Worm (Caenorhabditis elegans) whole organism, late embryonic: Measurements from ENCODE around the gene str-16.

Source experiments
- T23F11.4 ChIP-seq: fragments of 200-800 bp; sonication (Bioruptor generic); optimal IDR thresholded peaks from 2 replicates; lab custom pipeline; 2018; ENCODE audit warnings: mild to moderate bottlenecking, missing genetic modification characterization, missing compliant biosample characterization
- ama-1 ChIP-seq: fragments of 150-350 bp; optimal IDR thresholded peaks from 2 replicates; lab custom pipeline; 2014
- ceh-14 ChIP-seq: sonication (generic microtip); optimal IDR thresholded peaks from 2 replicates; lab custom pipeline; 2016; ENCODE audit warnings: missing genotype, missing genetic modification characterization, missing compliant biosample characterization
- ceh-6 ChIP-seq: fragments of 200-800 bp; sonication (Bioruptor generic); optimal IDR thresholded peaks from 2 replicates; lab custom pipeline; 2018; ENCODE audit warnings: mild to moderate bottlenecking, missing genetic modification characterization, missing compliant biosample characterization
- nhr-11 ChIP-seq: fragments of 150-350 bp; optimal IDR thresholded peaks from 2 replicates; lab custom pipeline; 2014; ENCODE audit warnings: missing biosample characterization, missing genetic modification characterization
- pat-9 ChIP-seq: fragments of 200-800 bp; sonication (Bioruptor generic); optimal IDR thresholded peaks from 2 replicates; lab custom pipeline; 2018; ENCODE audit warnings: mild to moderate bottlenecking, missing genetic modification characterization, moderate library complexity, missing compliant biosample characterization
- ref-2 ChIP-seq: sonication (generic microtip); optimal IDR thresholded peaks from 2 replicates; lab custom pipeline; 2016; ENCODE audit warnings: missing genetic modification characterization, missing compliant biosample characterization
- rnt-1 ChIP-seq: sonication (generic microtip); optimal IDR thresholded peaks from 2 replicates; lab custom pipeline; 2016; ENCODE audit warnings: missing genetic modification characterization, missing compliant biosample characterization
- unc-86 ChIP-seq: sonication (generic microtip); optimal IDR thresholded peaks from 2 replicates; lab custom pipeline; 2016; ENCODE audit warnings: missing genetic modification characterization, missing compliant biosample characterization

ce11 chrV:3188043-3188442 is 48.6 kb upstream of the str-16 start, which contains the start of gene lag-2:
- TF ChIP-seq ama-1 (lab: Kevin White, UChicago) (no peak), nhr-11 (no peak), pat-9 (tag; lab: Kevin White, UChicago) (no peak), T23F11.4 (no peak), ref-2 (tag; lab: Kevin White, UChicago) (no peak), ceh-14 (tag; lab: Kevin White, UChicago) (no peak), ceh-6 (GFP tag; lab: Kevin White, UChicago) (no peak), unc-86 (tag; lab: Kevin White, UChicago) (no peak), rnt-1 (tag; lab: Kevin White, UChicago) (no peak)
